Worm (Caenorhabditis elegans) whole organism, late embryonic: ENCODE measurements around the gene phg-1.

ENCODE experiments used
- F13H6.1 ChIP-seq: sonication (generic microtip); optimal IDR thresholded peaks from 2 replicates; lab custom pipeline; 2016; ENCODE audit warnings: missing genetic modification characterization, missing compliant biosample characterization
- K02D7.2 ChIP-seq: sonication (generic microtip); optimal IDR thresholded peaks from 2 replicates; lab custom pipeline; 2017; ENCODE audit warnings: mild to moderate bottlenecking, missing genetic modification characterization, missing compliant biosample characterization
- T23F11.4 ChIP-seq: fragments of 200-800 bp; sonication (Bioruptor generic); optimal IDR thresholded peaks from 2 replicates; lab custom pipeline; 2018; ENCODE audit warnings: mild to moderate bottlenecking, missing genetic modification characterization, missing compliant biosample characterization
- ahr-1 ChIP-seq: sonication (generic microtip); optimal IDR thresholded peaks from 2 replicates; lab custom pipeline; 2016; ENCODE audit warnings: missing genetic modification characterization, missing compliant biosample characterization
- ama-1 ChIP-seq: fragments of 150-350 bp; optimal IDR thresholded peaks from 2 replicates; lab custom pipeline; 2014
- ceh-14 ChIP-seq: sonication (generic microtip); optimal IDR thresholded peaks from 2 replicates; lab custom pipeline; 2016; ENCODE audit warnings: missing genotype, missing genetic modification characterization, missing compliant biosample characterization
- ceh-18 ChIP-seq: sonication (generic microtip); optimal IDR thresholded peaks from 2 replicates; lab custom pipeline; 2016; ENCODE audit warnings: missing genetic modification characterization, missing compliant biosample characterization
- ceh-19 ChIP-seq: fragments of 200-800 bp; sonication (Bioruptor generic); optimal IDR thresholded peaks from 2 replicates; lab custom pipeline; 2018; ENCODE audit warnings: mild to moderate bottlenecking, missing genetic modification characterization, missing compliant biosample characterization
- ceh-22 ChIP-seq: sonication (generic microtip); optimal IDR thresholded peaks from 2 replicates; lab custom pipeline; 2017; ENCODE audit warnings: missing biosample characterization, missing genetic modification characterization
- ceh-24 ChIP-seq: sonication (generic microtip); optimal IDR thresholded peaks from 2 replicates; lab custom pipeline; 2016; ENCODE audit warnings: mild to moderate bottlenecking, missing genetic modification characterization, missing compliant biosample characterization
- ceh-30 ChIP-seq: fragments of 150-350 bp; optimal IDR thresholded peaks from 2 replicates; lab custom pipeline; 2014; ENCODE audit warnings: missing biosample characterization, missing genetic modification characterization
- ceh-34 ChIP-seq: sonication (generic microtip); optimal IDR thresholded peaks from 2 replicates; lab custom pipeline; 2016; ENCODE audit warnings: mild to moderate bottlenecking, missing genetic modification characterization, missing compliant biosample characterization
- ceh-45 ChIP-seq: fragments of 200-800 bp; sonication (Bioruptor generic); IDR thresholded peaks from 2 replicates; pipeline ENCODE4 v1.3.6; 2022; ENCODE audit warnings: missing genetic modification reagents, missing genetic modification characterization, missing compliant biosample characterization
- ceh-6 ChIP-seq: fragments of 200-800 bp; sonication (Bioruptor generic); optimal IDR thresholded peaks from 2 replicates; lab custom pipeline; 2018; ENCODE audit warnings: mild to moderate bottlenecking, missing genetic modification characterization, missing compliant biosample characterization
- che-1 ChIP-seq: sonication (generic microtip); optimal IDR thresholded peaks from 2 replicates; lab custom pipeline; 2016; ENCODE audit warnings: mild to moderate bottlenecking, missing genetic modification characterization, missing compliant biosample characterization
- ets-4 ChIP-seq: sonication (generic microtip); optimal IDR thresholded peaks from 2 replicates; lab custom pipeline; 2016; ENCODE audit warnings: missing genetic modification characterization, missing compliant biosample characterization
- gmeb-2 ChIP-seq: sonication (generic microtip); optimal IDR thresholded peaks from 2 replicates; lab custom pipeline; 2016; ENCODE audit warnings: missing genetic modification characterization, inconsistent platforms, missing compliant biosample characterization
- hlh-6 ChIP-seq: sonication (generic microtip); optimal IDR thresholded peaks from 2 replicates; lab custom pipeline; 2016; ENCODE audit warnings: missing genotype, missing genetic modification characterization, missing compliant biosample characterization
- lim-6 ChIP-seq: sonication (generic microtip); optimal IDR thresholded peaks from 2 replicates; lab custom pipeline; 2016; ENCODE audit warnings: missing genetic modification characterization, missing compliant biosample characterization
- lin-11 ChIP-seq: fragments of 200-800 bp; sonication (Bioruptor generic); optimal IDR thresholded peaks from 2 replicates; lab custom pipeline; 2018; ENCODE audit warnings: mild to moderate bottlenecking, missing genetic modification characterization, missing compliant biosample characterization
- madf-2 ChIP-seq: sonication (generic microtip); optimal IDR thresholded peaks from 2 replicates; lab custom pipeline; 2017; ENCODE audit warnings: missing genetic modification characterization, missing compliant biosample characterization
- mec-3 ChIP-seq: sonication (generic microtip); optimal IDR thresholded peaks from 2 replicates; lab custom pipeline; 2016; ENCODE audit warnings: borderline replicate concordance, missing genetic modification characterization, missing compliant biosample characterization
- nfya-1 ChIP-seq: sonication (generic microtip); optimal IDR thresholded peaks from 2 replicates; lab custom pipeline; 2017; ENCODE audit warnings: missing genetic modification characterization, mild to moderate bottlenecking, missing compliant biosample characterization, antibody characterized with exemption, moderate library complexity
- nhr-11 ChIP-seq: fragments of 150-350 bp; optimal IDR thresholded peaks from 2 replicates; lab custom pipeline; 2014; ENCODE audit warnings: missing biosample characterization, missing genetic modification characterization
- nhr-232 ChIP-seq: sonication (generic microtip); optimal IDR thresholded peaks from 2 replicates; lab custom pipeline; 2016; ENCODE audit warnings: missing genetic modification characterization, missing compliant biosample characterization
- npax-4 ChIP-seq: sonication (generic microtip); optimal IDR thresholded peaks from 2 replicates; lab custom pipeline; 2016; ENCODE audit warnings: missing genetic modification characterization, missing compliant biosample characterization
- pag-3 ChIP-seq: sonication (generic microtip); optimal IDR thresholded peaks from 2 replicates; lab custom pipeline; 2016; ENCODE audit warnings: missing compliant biosample characterization, missing genetic modification characterization, borderline replicate concordance
- pax-1 ChIP-seq: fragments of 150-350 bp; optimal IDR thresholded peaks from 2 replicates; lab custom pipeline; 2014; ENCODE audit warnings: missing biosample characterization, missing genetic modification characterization
- pha-2 ChIP-seq: sonication (generic microtip); optimal IDR thresholded peaks from 2 replicates; lab custom pipeline; 2017; ENCODE audit warnings: mild to moderate bottlenecking, missing genetic modification characterization, missing compliant biosample characterization
- pros-1 ChIP-seq: fragments of 150-350 bp; optimal IDR thresholded peaks from 2 replicates; lab custom pipeline; 2014; ENCODE audit warnings: missing biosample characterization, missing genetic modification reagents, missing genetic modification characterization
- ref-2 ChIP-seq: sonication (generic microtip); optimal IDR thresholded peaks from 2 replicates; lab custom pipeline; 2016; ENCODE audit warnings: missing genetic modification characterization, missing compliant biosample characterization
- rnt-1 ChIP-seq: sonication (generic microtip); optimal IDR thresholded peaks from 2 replicates; lab custom pipeline; 2016; ENCODE audit warnings: missing genetic modification characterization, missing compliant biosample characterization
- sdc-2 ChIP-seq: sonication (generic microtip); optimal IDR thresholded peaks from 2 replicates; lab custom pipeline; 2016; ENCODE audit warnings: missing genotype, missing genetic modification characterization, missing compliant biosample characterization
- sox-2 ChIP-seq: fragments of 200-800 bp; sonication (Bioruptor generic); IDR thresholded peaks from 2 replicates; pipeline ENCODE4 v1.3.6; 2022; ENCODE audit warnings: missing genetic modification reagents, missing genetic modification characterization, missing compliant biosample characterization
- sox-4 ChIP-seq: sonication (generic microtip); optimal IDR thresholded peaks from 2 replicates; lab custom pipeline; 2017; ENCODE audit warnings: mild to moderate bottlenecking, missing genetic modification characterization, inconsistent platforms, missing compliant biosample characterization
- syd-9 ChIP-seq: sonication (generic microtip); optimal IDR thresholded peaks from 2 replicates; lab custom pipeline; 2016; ENCODE audit warnings: mild to moderate bottlenecking, missing genetic modification characterization, moderate library complexity, missing compliant biosample characterization
- tbx-2 ChIP-seq: sonication (generic microtip); optimal IDR thresholded peaks from 2 replicates; lab custom pipeline; 2016; ENCODE audit warnings: missing genetic modification characterization, missing compliant biosample characterization
- ttx-3 ChIP-seq: sonication (generic microtip); optimal IDR thresholded peaks from 2 replicates; lab custom pipeline; 2016; ENCODE audit warnings: missing genetic modification reagents, missing genetic modification characterization, missing compliant biosample characterization
- unc-42 ChIP-seq: sonication (generic microtip); optimal IDR thresholded peaks from 2 replicates; lab custom pipeline; 2016; ENCODE audit warnings: missing genotype, missing genetic modification characterization, missing compliant biosample characterization
- ztf-16 ChIP-seq: sonication (generic microtip); optimal IDR thresholded peaks from 2 replicates; lab custom pipeline; 2017; ENCODE audit warnings: missing genetic modification characterization, missing compliant biosample characterization

phg-1 gene

DNA sequence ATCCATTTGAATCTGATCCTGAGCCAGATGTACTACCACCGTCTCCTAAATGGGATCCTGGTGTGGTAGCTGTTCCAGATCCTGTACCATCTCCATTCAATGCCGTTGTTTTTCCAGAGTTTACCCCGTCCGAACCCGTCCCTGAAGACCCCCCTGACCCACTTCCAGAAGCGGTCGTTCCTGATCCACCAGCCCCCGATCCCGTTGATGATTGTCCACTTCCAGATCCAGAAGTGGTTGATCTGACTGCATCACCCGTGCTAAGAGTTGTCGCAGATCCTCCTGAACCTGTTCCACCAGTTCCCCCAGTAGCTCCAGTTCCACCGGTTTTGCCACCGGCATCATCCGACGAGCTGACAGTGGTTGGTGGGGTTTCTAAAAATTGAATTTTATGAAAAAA, 20.8 kb upstream of the phg-1 start:
- TF ChIP-seq ttx-3 (tag; lab: Kevin White, UChicago) (no peak), sox-2 (GFP tag; lab: Robert Waterston, UW) (no peak), sox-4 (tag; lab: Kevin White, UChicago) (no peak), T23F11.4 (GFP tag; lab: Kevin White, UChicago) (no peak), ahr-1 (tag; lab: Kevin White, UChicago) (no peak), ceh-14 (no peak), ceh-30 (tag; lab: Kevin White, UChicago) (no peak)

DNA sequence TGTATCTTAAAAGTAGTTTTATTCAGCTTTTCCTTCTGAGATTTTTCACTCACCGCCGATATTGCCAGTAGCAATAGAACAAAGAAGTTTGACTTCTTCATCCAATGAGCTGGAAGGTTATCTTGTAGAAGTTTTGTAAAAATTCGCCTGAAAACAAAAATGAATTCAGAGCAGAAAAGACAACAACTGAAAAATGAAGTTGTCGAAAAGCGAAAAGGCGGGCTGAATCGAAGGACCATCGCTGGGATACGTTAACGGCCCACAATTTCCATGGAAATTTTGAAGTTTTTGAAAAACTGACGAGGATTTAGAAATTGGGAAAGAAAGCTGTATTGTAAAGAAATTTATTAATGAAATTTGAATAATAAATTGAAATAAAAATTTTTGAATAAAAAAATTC, 15.7 kb upstream of the phg-1 start, which contains the start of gene lov-1:
TSS of gene lov-1 (minus strand) at position 101 of the 400 bp plus-strand sequence.
- no peak for TF ChIP-seq rnt-1

DNA sequence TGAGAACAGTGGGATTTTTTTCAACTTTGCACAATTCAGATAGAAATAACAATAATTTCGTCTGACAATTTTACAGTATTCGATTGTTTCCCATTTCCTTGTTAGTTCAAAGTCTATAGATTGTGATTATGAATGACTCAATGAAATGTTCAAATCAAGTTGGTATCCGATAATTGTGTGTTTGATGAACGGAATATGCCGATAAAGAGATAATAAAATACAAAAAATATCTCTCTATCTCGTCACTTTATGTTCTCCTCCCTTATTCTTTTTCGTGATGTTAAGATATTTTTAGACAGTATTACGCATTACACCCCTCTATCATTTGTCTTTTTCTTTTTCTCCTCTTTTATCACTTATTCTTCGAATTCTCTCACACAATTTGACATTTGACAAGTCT, 15.0 kb upstream of the phg-1 start, which contains the start of gene F27E5.7:
TSS of gene F27E5.7 (plus strand) at position 301 of the 400 bp plus-strand sequence.
- TF ChIP-seq ceh-30 (tag; lab: Kevin White, UChicago) (no peak), ama-1 (no peak), ceh-6 (GFP tag; lab: Kevin White, UChicago) (no peak), mec-3 (tag; lab: Kevin White, UChicago) (no peak), gmeb-2 (tag; lab: Kevin White, UChicago) (no peak), syd-9 (tag; lab: Kevin White, UChicago) (no peak)

DNA sequence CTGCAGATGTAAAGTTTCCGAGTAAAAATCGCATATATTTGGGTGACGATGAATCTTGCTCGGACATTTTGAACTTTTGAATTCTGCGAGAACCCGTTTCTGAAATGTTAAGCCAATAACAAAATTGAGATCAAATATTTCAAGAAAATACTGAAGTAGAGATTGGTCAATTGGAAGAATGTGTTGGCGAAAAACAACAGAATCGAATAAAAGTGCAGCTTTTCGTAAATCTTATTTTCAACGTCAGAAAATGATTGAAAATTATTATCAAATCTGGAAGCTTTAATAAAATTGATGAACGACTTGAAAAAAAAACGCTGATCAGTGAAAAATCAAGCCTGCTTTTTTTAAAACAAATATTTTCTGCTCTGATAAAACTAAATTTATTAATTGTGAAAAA, 10.1 kb upstream of the phg-1 start, which contains the start of gene F27E5.8:
TSS of gene F27E5.8 (minus strand) at position 101 of the 400 bp plus-strand sequence.
- TF ChIP-seq che-1 (tag; lab: Kevin White, UChicago) (no peak), ceh-18 (tag; lab: Kevin White, UChicago) (no peak), ceh-19 (GFP tag; lab: Kevin White, UChicago) (no peak), lim-6 (no peak), madf-2 (no peak), npax-4 (tag; lab: Kevin White, UChicago) (no peak), pag-3 (tag; lab: Kevin White, UChicago) (no peak), unc-42 (tag; lab: Kevin White, UChicago) (no peak)
- TF ChIP-seq, all 69 proteins: peak for 0

DNA sequence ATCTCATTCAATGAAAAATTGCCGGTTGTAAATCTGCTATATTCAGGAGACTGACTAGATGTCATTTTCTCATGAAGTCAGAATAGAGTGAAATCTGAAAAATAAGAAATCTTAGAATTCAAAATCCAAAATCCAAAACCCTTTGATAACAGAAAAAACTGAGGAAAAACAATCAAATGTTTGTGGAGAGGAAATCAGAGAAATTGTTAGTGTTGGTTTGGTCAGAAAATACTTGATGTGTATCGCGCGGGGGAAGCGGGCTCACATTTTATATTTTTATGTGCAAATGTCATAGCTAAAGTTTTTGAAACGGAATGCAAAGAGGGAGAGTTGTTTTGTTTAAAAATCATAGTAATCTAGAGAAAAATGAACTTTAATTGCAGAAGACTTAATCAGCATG, 5.7 kb upstream of the phg-1 start, which contains the start of gene F27E5.5:
TSS of gene F27E5.5 (minus strand) at position 101 of the 400 bp plus-strand sequence.
- TF ChIP-seq nhr-232 (tag; lab: Kevin White, UChicago) (no peak), npax-4 (tag; lab: Kevin White, UChicago) (no peak), F13H6.1 (tag; lab: Kevin White, UChicago) (no peak), ets-4 (tag; lab: Kevin White, UChicago) (no peak), pha-2 (no peak), T23F11.4 (GFP tag; lab: Kevin White, UChicago) (no peak), K02D7.2 (tag; lab: Kevin White, UChicago) (no peak)

DNA sequence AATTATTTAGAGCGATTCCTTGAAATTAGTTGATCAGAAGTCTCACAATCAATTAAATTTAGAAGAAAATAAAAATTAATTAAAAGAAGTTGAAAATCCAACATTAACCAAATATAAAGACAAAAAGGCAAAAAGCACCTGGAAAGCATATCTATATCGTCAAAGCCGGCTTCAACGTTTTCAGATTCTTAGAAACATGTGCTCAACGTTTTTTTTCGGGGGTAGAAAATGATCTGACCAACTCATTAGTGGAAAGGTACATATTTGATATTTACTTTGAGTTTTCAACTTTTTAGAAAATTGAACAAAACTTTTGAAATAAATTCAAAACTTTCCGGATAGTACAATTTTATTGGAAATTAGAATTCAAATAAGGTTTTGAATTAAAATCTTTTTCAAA, 4.6 kb upstream of the phg-1 start:
- TF ChIP-seq ceh-24 (tag; lab: Kevin White, UChicago) (no peak), lin-11 (tag; lab: Kevin White, UChicago) (no peak), ttx-3 (tag; lab: Kevin White, UChicago) (no peak), ceh-14 (no peak), rnt-1 (no peak), ahr-1 (tag; lab: Kevin White, UChicago) (no peak), tbx-2 (no peak), mec-3 (tag; lab: Kevin White, UChicago) (no peak), nhr-11 (tag; lab: Kevin White, UChicago) (no peak), ref-2 (no peak), ceh-22 (tag; lab: Kevin White, UChicago) (no peak), pros-1 (tag; lab: Kevin White, UChicago) (no peak), pax-1 (tag; lab: Kevin White, UChicago) (no peak), ceh-34 (tag; lab: Kevin White, UChicago) (no peak), sdc-2 (no peak), npax-4 (tag; lab: Kevin White, UChicago) (no peak), nfya-1 (tag; lab: Kevin White, UChicago) (no peak), hlh-6 (tag; lab: Kevin White, UChicago) (no peak), ceh-45 (no peak), ztf-16 (tag; lab: Kevin White, UChicago) (no peak)
